Worm (Caenorhabditis elegans): ENCODE measurements around the gene Y54G2A.73.

DNA sequence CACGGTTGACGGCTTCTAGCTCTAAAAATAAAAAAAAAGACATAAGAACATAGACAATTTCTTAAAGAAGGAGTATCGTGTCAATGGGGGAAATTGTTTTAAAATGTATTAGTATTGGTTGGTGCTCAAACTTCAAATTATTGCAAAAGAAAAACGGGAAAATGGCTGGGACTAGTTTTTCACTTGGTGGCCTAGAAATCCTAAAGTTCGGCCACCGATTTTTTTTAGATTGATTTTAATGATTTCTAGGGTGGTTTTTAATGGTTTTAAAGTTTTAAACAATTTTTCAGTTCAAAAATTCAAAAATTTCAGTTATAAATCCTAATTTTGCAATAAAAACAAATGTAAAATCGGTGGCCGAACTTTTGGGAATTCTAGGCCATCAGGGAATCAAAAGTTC, 22.0 kb downstream of the Y54G2A.73 start:
- TF ChIP-seq him-1 (tag; optimal IDR thresholded peaks at IDR 0.05) (no peak), snpc-4 (GFP tag; optimal IDR thresholded peaks at IDR 0.05) (no peak), snpc-4 (tag; optimal IDR thresholded peaks at IDR 0.05) (no peak), hrde-1 (tag; optimal IDR thresholded peaks at IDR 0.05; ENCODE audit: borderline replicate concordance) (no peak), egl-44 (GFP tag; IDR thresholded peaks at IDR 0.05) (no peak)
